Fruit fly (Drosophila melanogaster) whole organism, embryonic: Measurements from ENCODE around the gene Iyd.

Experiments used
- B-H2 ChIP-seq: fragments of 200-800 bp; sonication (Bioruptor generic); optimal IDR thresholded peaks from 2 replicates; lab custom pipeline; 2018; ENCODE audit warnings: missing biosample characterization, mild to moderate bottlenecking, missing genetic modification characterization
- CG11247 ChIP-seq: fragments of 200-800 bp; sonication (Bioruptor generic); IDR thresholded peaks from 2 replicates; pipeline ENCODE4 v1.3.6; 2022; ENCODE audit warnings: missing biosample characterization, missing genetic modification characterization
- CG11504 ChIP-seq: fragments of 200-800 bp; sonication (Bioruptor generic); optimal IDR thresholded peaks from 3 replicates; lab custom pipeline; 2019; ENCODE audit warnings: missing biosample characterization, mild to moderate bottlenecking, missing genetic modification characterization, moderate library complexity
- CG11695 ChIP-seq: fragments of 200-800 bp; sonication (Bioruptor generic); IDR thresholded peaks from 3 replicates; pipeline ENCODE4 v1.3.6; 2022; ENCODE audit warnings: missing biosample characterization, missing genetic modification characterization
- CG12744 ChIP-seq: fragments of 200-800 bp; sonication (Bioruptor generic); optimal IDR thresholded peaks from 2 replicates; lab custom pipeline; 2016; ENCODE audit warnings: missing biosample characterization, missing genetic modification characterization
- CG14014 ChIP-seq: fragments of 200-800 bp; sonication (Bioruptor generic); IDR thresholded peaks from 2 replicates; pipeline ENCODE4 v1.3.6; 2022; ENCODE audit warnings: missing biosample characterization, missing genetic modification characterization
- CG14441 ChIP-seq: fragments of 200-800 bp; sonication (Bioruptor generic); IDR thresholded peaks from 2 replicates; pipeline ENCODE4 v1.3.6; 2022; ENCODE audit warnings: missing biosample characterization, missing genetic modification characterization
- CG16815 ChIP-seq: fragments of 200-800 bp; sonication (Bioruptor generic); optimal IDR thresholded peaks from 3 replicates; lab custom pipeline; 2017; ENCODE audit warnings: missing biosample characterization, mild to moderate bottlenecking, missing genetic modification characterization
- CG17186 ChIP-seq: fragments of 200-800 bp; sonication (Bioruptor generic); optimal IDR thresholded peaks from 3 replicates; lab custom pipeline; 2017; ENCODE audit warnings: missing biosample characterization, missing genetic modification reagents, missing genetic modification characterization
- CG17568 ChIP-seq: fragments of 200-800 bp; sonication (Bioruptor generic); optimal IDR thresholded peaks from 2 replicates; lab custom pipeline; 2018; ENCODE audit warnings: missing biosample characterization, mild to moderate bottlenecking, missing genetic modification characterization, moderate library complexity
- CG18011 ChIP-seq: fragments of 200-800 bp; sonication (Bioruptor generic); optimal IDR thresholded peaks from 2 replicates; lab custom pipeline; 2017; ENCODE audit warnings: missing biosample characterization, missing genetic modification characterization, mild to moderate bottlenecking, moderate library complexity, missing genotype
- CG18599 ChIP-seq: fragments of 200-800 bp; sonication (Bioruptor generic); optimal IDR thresholded peaks from 3 replicates; lab custom pipeline; 2017; ENCODE audit warnings: missing biosample characterization, missing genetic modification characterization, mild to moderate bottlenecking, moderate library complexity, missing genetic modification reagents
- CG18764 ChIP-seq: fragments of 200-800 bp; sonication (Bioruptor generic); optimal IDR thresholded peaks from 3 replicates; lab custom pipeline; 2016; ENCODE audit warnings: missing biosample characterization, missing genetic modification characterization
- CG2199 ChIP-seq: fragments of 200-800 bp; sonication (Bioruptor generic); IDR thresholded peaks from 3 replicates; pipeline ENCODE4 v1.3.6; 2022; ENCODE audit warnings: missing biosample characterization, missing genetic modification characterization
- CG30403 ChIP-seq: fragments of 200-800 bp; sonication (Bioruptor generic); optimal IDR thresholded peaks from 3 replicates; lab custom pipeline; 2016; ENCODE audit warnings: missing biosample characterization, missing genetic modification characterization
- CG34422 ChIP-seq: fragments of 200-800 bp; sonication (Bioruptor generic); IDR thresholded peaks from 3 replicates; pipeline ENCODE4 v1.3.6; 2022; ENCODE audit warnings: missing biosample characterization, missing genetic modification characterization
- CG8089 ChIP-seq: fragments of 200-800 bp; sonication (Bioruptor generic); optimal IDR thresholded peaks from 3 replicates; lab custom pipeline; 2016; ENCODE audit warnings: missing biosample characterization, missing genetic modification characterization
- CG8924 ChIP-seq: fragments of 200-800 bp; optimal IDR thresholded peaks from 3 replicates; lab custom pipeline; 2019; ENCODE audit warnings: missing biosample characterization, mild to moderate bottlenecking, missing genetic modification characterization, moderate library complexity
- CG9609 ChIP-seq: fragments of 200-800 bp; sonication (Bioruptor generic); optimal IDR thresholded peaks from 3 replicates; lab custom pipeline; 2016; ENCODE audit warnings: missing biosample characterization, missing genetic modification characterization
- CoRest ChIP-seq: fragments of 200-800 bp; sonication (Bioruptor generic); optimal IDR thresholded peaks from 3 replicates; lab custom pipeline; 2018; ENCODE audit warnings: missing biosample characterization, mild to moderate bottlenecking, missing genetic modification characterization, moderate library complexity
- D19A ChIP-seq: fragments of 200-800 bp; optimal IDR thresholded peaks from 3 replicates; lab custom pipeline; 2019; ENCODE audit warnings: missing biosample characterization, mild to moderate bottlenecking, missing genetic modification characterization, moderate library complexity
- Dad ChIP-seq: fragments of 200-800 bp; sonication (Bioruptor generic); optimal IDR thresholded peaks from 3 replicates; lab custom pipeline; 2016; ENCODE audit warnings: missing biosample characterization, missing genetic modification characterization
- Dref ChIP-seq: fragments of 200-800 bp; sonication (Bioruptor generic); IDR thresholded peaks from 2 replicates; pipeline ENCODE4 v1.3.6; 2022; ENCODE audit warnings: missing biosample characterization, missing genetic modification characterization
- HLH54F ChIP-seq: fragments of 200-800 bp; sonication (Bioruptor generic); optimal IDR thresholded peaks from 3 replicates; lab custom pipeline; 2016; ENCODE audit warnings: missing biosample characterization, missing genetic modification characterization
- Meics ChIP-seq: fragments of 200-800 bp; sonication (Bioruptor generic); optimal IDR thresholded peaks from 2 replicates; lab custom pipeline; 2017; ENCODE audit warnings: missing biosample characterization, mild to moderate bottlenecking, missing genetic modification characterization
- Mrtf ChIP-seq: fragments of 200-800 bp; sonication (Bioruptor generic); IDR thresholded peaks from 3 replicates; pipeline ENCODE4 v1.3.6; 2022; ENCODE audit warnings: missing biosample characterization, missing genetic modification characterization
- Oli ChIP-seq: fragments of 200-800 bp; sonication (Bioruptor generic); optimal IDR thresholded peaks from 2 replicates; lab custom pipeline; 2018; ENCODE audit warnings: missing biosample characterization, mild to moderate bottlenecking, missing genetic modification characterization, moderate library complexity
- Poxn ChIP-seq: fragments of 200-800 bp; sonication (Bioruptor generic); IDR thresholded peaks from 2 replicates; pipeline ENCODE4 v1.3.6; 2022; ENCODE audit warnings: missing biosample characterization, missing genetic modification characterization
- Sox102F ChIP-seq: fragments of 200-800 bp; sonication (Bioruptor generic); optimal IDR thresholded peaks from 2 replicates; lab custom pipeline; 2018; ENCODE audit warnings: missing biosample characterization, mild to moderate bottlenecking, missing genetic modification characterization, moderate library complexity
- Sry-β ChIP-seq: fragments of 200-800 bp; sonication (Bioruptor generic); optimal IDR thresholded peaks from 2 replicates; lab custom pipeline; 2018; ENCODE audit warnings: missing biosample characterization, mild to moderate bottlenecking, missing genetic modification characterization, moderate library complexity
- ab ChIP-seq: fragments of 200-800 bp; sonication (Bioruptor generic); optimal IDR thresholded peaks from 2 replicates; lab custom pipeline; 2016; ENCODE audit warnings: missing biosample characterization, missing genetic modification characterization
- bowl ChIP-seq: fragments of 200-800 bp; sonication (Bioruptor generic); IDR thresholded peaks from 2 replicates; pipeline ENCODE4 v1.3.6; 2022; ENCODE audit warnings: missing biosample characterization, missing genetic modification characterization
- chinmo ChIP-seq: fragments of 200-800 bp; sonication (Bioruptor generic); IDR thresholded peaks from 4 replicates; pipeline ENCODE4 v1.3.6; 2022; ENCODE audit warnings: missing biosample characterization, missing genetic modification characterization; ENCODE audit not compliant: partially characterized antibody
- cwo ChIP-seq: fragments of 200-800 bp; sonication (Bioruptor generic); optimal IDR thresholded peaks from 3 replicates; lab custom pipeline; 2017; ENCODE audit warnings: missing biosample characterization, missing genetic modification characterization, mild to moderate bottlenecking, moderate library complexity, missing genetic modification reagents
- fd96Cb ChIP-seq: fragments of 200-800 bp; sonication (Bioruptor generic); optimal IDR thresholded peaks from 2 replicates; lab custom pipeline; 2018; ENCODE audit warnings: missing biosample characterization, mild to moderate bottlenecking, missing genetic modification characterization, moderate library complexity
- fru ChIP-seq: fragments of >200 bp; optimal IDR thresholded peaks from 2 replicates; lab custom pipeline; 2017
- gce ChIP-seq: fragments of 200-800 bp; sonication (Bioruptor generic); IDR thresholded peaks from 3 replicates; pipeline ENCODE4 v1.3.6; 2022; ENCODE audit warnings: missing biosample characterization, missing genetic modification characterization
- gcm2 ChIP-seq: fragments of 200-800 bp; sonication (Bioruptor generic); optimal IDR thresholded peaks from 2 replicates; lab custom pipeline; 2016; ENCODE audit warnings: missing biosample characterization, missing genetic modification characterization
- hb ChIP-seq: fragments of 200-800 bp; sonication (Bioruptor generic); IDR thresholded peaks from 3 replicates; pipeline ENCODE4 v1.3.6; 2022; ENCODE audit warnings: missing biosample characterization, missing genetic modification characterization; ENCODE audit not compliant: partially characterized antibody
- hbn ChIP-seq: fragments of 200-800 bp; sonication (Bioruptor generic); IDR thresholded peaks from 2 replicates; pipeline ENCODE4 v1.3.6; 2022; ENCODE audit warnings: missing biosample characterization, missing genetic modification characterization; ENCODE audit not compliant: partially characterized antibody
- jigr1 ChIP-seq: fragments of 200-800 bp; sonication (Bioruptor generic); IDR thresholded peaks from 3 replicates; pipeline ENCODE4 v1.3.6; 2022; ENCODE audit warnings: missing biosample characterization, missing genetic modification characterization
- nerfin-2 ChIP-seq: fragments of 200-800 bp; sonication (Bioruptor generic); IDR thresholded peaks from 2 replicates; pipeline ENCODE4 v1.3.6; 2022; ENCODE audit warnings: missing biosample characterization, missing genetic modification characterization; ENCODE audit not compliant: partially characterized antibody
- pzg ChIP-seq: fragments of 200-800 bp; sonication (Bioruptor generic); optimal IDR thresholded peaks from 3 replicates; lab custom pipeline; 2018; ENCODE audit warnings: missing biosample characterization, mild to moderate bottlenecking, missing genetic modification characterization, moderate library complexity
- salm ChIP-seq: fragments of 200-800 bp; sonication (Bioruptor generic); optimal IDR thresholded peaks from 2 replicates; lab custom pipeline; 2018; ENCODE audit warnings: missing biosample characterization, mild to moderate bottlenecking, missing genetic modification characterization
- scrt ChIP-seq: fragments of 200-800 bp; sonication (Bioruptor generic); optimal IDR thresholded peaks from 2 replicates; lab custom pipeline; 2018; ENCODE audit warnings: missing biosample characterization, mild to moderate bottlenecking, missing genetic modification characterization, moderate library complexity
- slbo ChIP-seq: fragments of 200-800 bp; sonication (Bioruptor generic); IDR thresholded peaks from 2 replicates; pipeline ENCODE4 v1.3.6; 2022; ENCODE audit warnings: missing biosample characterization, missing genetic modification characterization
- ssp ChIP-seq: fragments of 200-800 bp; sonication (Bioruptor generic); IDR thresholded peaks from 2 replicates; pipeline ENCODE4 v1.3.6; 2022; ENCODE audit warnings: missing biosample characterization, missing genetic modification characterization
- trem ChIP-seq: fragments of 200-800 bp; optimal IDR thresholded peaks from 3 replicates; lab custom pipeline; 2019; ENCODE audit warnings: missing biosample characterization, mild to moderate bottlenecking, missing genetic modification characterization, moderate library complexity
- unc-4 ChIP-seq: fragments of 200-800 bp; sonication (Bioruptor generic); IDR thresholded peaks from 2 replicates; pipeline ENCODE4 v1.3.6; 2022; ENCODE audit warnings: missing biosample characterization, missing genetic modification characterization; ENCODE audit not compliant: partially characterized antibody

Gene Iyd

dm6 chr3L:11074043-11074853 is 21.8 kb downstream of the Iyd start, which contains the start of the genes Pfdn2 and Noc1 (continued):
- TF ChIP-seq HLH54F (GFP tag; lab: Kevin White, UChicago) (no peak), trem (tag; lab: Kevin White, UChicago) (no peak), Dref (GFP tag; lab: Robert Waterston, UW) (no peak), CG18764 (GFP tag; lab: Kevin White, UChicago) (no peak), CG16815 (GFP tag; lab: Kevin White, UChicago) (peak; percentile 26), Oli (tag; lab: Kevin White, UChicago) (peak; percentile 41), CG12744 (GFP tag; lab: Kevin White, UChicago) (no peak), hb (GFP tag; lab: Robert Waterston, UW) (no peak), CG17186 (GFP tag; lab: Kevin White, UChicago) (no peak), nerfin-2 (no peak), CG34422 (peak; percentile 35; the same call in 1 of the 3 replicates), scrt (GFP tag; lab: Kevin White, UChicago) (no peak), Poxn (no peak), gcm2 (GFP tag; lab: Kevin White, UChicago) (no peak), CG30403 (GFP tag; lab: Kevin White, UChicago) (peak; percentile 73), fd96Cb (peak; percentile 41), pzg (GFP tag; lab: Kevin White, UChicago) (peak; percentile 37), CG9609 (GFP tag; lab: Kevin White, UChicago) (no peak), CG2199 (GFP tag; lab: Robert Waterston, UW) (no peak), CG11695 (GFP tag; lab: Robert Waterston, UW) (peak; percentile 49; the same call in 1 of the 3 replicates), CG14014 (GFP tag; lab: Robert Waterston, UW) (peak; percentile 43; the same call in 1 of the 2 replicates), CG14441 (GFP tag; lab: Robert Waterston, UW) (no peak; the same call in 1 of the 2 replicates), Dad (GFP tag; lab: Kevin White, UChicago) (no peak), bowl (GFP tag; lab: Robert Waterston, UW) (no peak), CG17568 (no peak), CoRest (peak; percentile 80), fru (lab: Kevin White, UChicago) (no peak), CG11504 (tag; lab: Kevin White, UChicago) (no peak), D19A (tag; lab: Kevin White, UChicago) (no peak), ssp (GFP tag; lab: Robert Waterston, UW) (peak; percentile 32; the same call in 1 of the 2 replicates), CG18011 (GFP tag; lab: Kevin White, UChicago) (no peak), salm (peak; percentile 12), CG8089 (GFP tag; lab: Kevin White, UChicago) (no peak), gce (GFP tag; lab: Robert Waterston, UW) (no peak), B-H2 (GFP tag; lab: Kevin White, UChicago) (peak; percentile 29), CG8924 (peak; percentile 50), ab (GFP tag; lab: Kevin White, UChicago) (no peak), slbo (GFP tag; lab: Robert Waterston, UW) (peak; percentile 80), Mrtf (GFP tag; lab: Robert Waterston, UW) (no peak), hbn (GFP tag; lab: Robert Waterston, UW) (0 out of 2 replicates have a peak, but pooled peaks have one; percentile 30), CG18599 (GFP tag; lab: Kevin White, UChicago) (no peak), Sox102F (GFP tag; lab: Kevin White, UChicago) (peak; percentile 76), cwo (peak; percentile 82), chinmo (GFP tag; lab: Robert Waterston, UW) (no peak), jigr1 (GFP tag; lab: Robert Waterston, UW) (0 out of 3 replicates have a peak, but pooled peaks have one; percentile 27), CG11247 (GFP tag; lab: Robert Waterston, UW) (no peak), unc-4 (GFP tag; lab: Robert Waterston, UW) (no peak), Meics (peak; percentile 100), Sry-β (GFP tag; lab: Kevin White, UChicago) (no peak)
